Worm (Caenorhabditis elegans) whole organism, L1 larva: ENCODE results near the gene jip-1.

ENCODE experiments used
- blmp-1 ChIP-seq: fragments of 150-350 bp; optimal IDR thresholded peaks from 2 replicates; lab custom pipeline; 2014; ENCODE audit warnings: missing biosample characterization, missing genetic modification characterization
- egl-27 ChIP-seq, 2 experiments: fragments of 150-350 bp in 1 of 2; sonication (generic microtip); optimal IDR thresholded peaks; 3 replicates each; lab custom pipeline; 2017 to 2018; ENCODE audit warnings: missing biosample characterization in 2 of 2, missing genetic modification characterization in 2 of 2, missing genetic modification reagents in 2 of 2
- jun-1 ChIP-seq: fragments of 150-350 bp; optimal IDR thresholded peaks from 2 replicates; lab custom pipeline; 2014; ENCODE audit warnings: missing biosample characterization, missing genetic modification reagents, missing genetic modification characterization
- lin-35 ChIP-seq, 2 experiments: fragments of 150-350 bp; optimal IDR thresholded peaks; 2 replicates each; lab custom pipeline; 2014; ENCODE audit warnings: missing biosample characterization in 2 of 2, missing genetic modification characterization in 2 of 2, missing genetic modification reagents in 2 of 2
- lsy-2 ChIP-seq, 2 experiments: fragments of 150-350 bp; optimal IDR thresholded peaks; 2 replicates each; lab custom pipeline; 2014; ENCODE audit warnings: missing biosample characterization in 2 of 2, missing genetic modification characterization in 2 of 2
- mdl-1 ChIP-seq, 2 experiments: fragments of 150-350 bp; optimal IDR thresholded peaks; 2 replicates each; lab custom pipeline; 2014 to 2017; ENCODE audit warnings: missing biosample characterization in 2 of 2, missing genetic modification characterization in 2 of 2, inconsistent platforms in 1 of 2
- sptf-1 ChIP-seq: fragments of 150-350 bp; optimal IDR thresholded peaks from 2 replicates; lab custom pipeline; 2014; ENCODE audit warnings: missing biosample characterization, missing genetic modification characterization
- unc-62 ChIP-seq: fragments of 150-350 bp; optimal IDR thresholded peaks from 2 replicates; lab custom pipeline; 2014; ENCODE audit warnings: missing biosample characterization, missing genetic modification reagents, missing genetic modification characterization
- ztf-11 ChIP-seq, 2 experiments: sonication (generic microtip); optimal IDR thresholded peaks; 2 replicates each; lab custom pipeline; 2016 to 2017; ENCODE audit warnings: missing genetic modification characterization in 2 of 2, missing biosample characterization in 1 of 2, missing compliant biosample characterization in 1 of 2

- TF ChIP-seq lsy-2 (tag; optimal IDR thresholded peaks at IDR 0.05; lab: Kevin White, UChicago) (no peak), mdl-1 (tag; optimal IDR thresholded peaks at IDR 0.05; lab: Kevin White, UChicago) (no peak), lin-35 (GFP tag; optimal IDR thresholded peaks at IDR 0.05; lab: Kevin White, UChicago) (no peak), blmp-1 (tag; lab: Kevin White, UChicago) (no peak), ztf-11 (tag; optimal IDR thresholded peaks at IDR 0.05; lab: Kevin White, UChicago) (no peak), egl-27 (tag; optimal IDR thresholded peaks at IDR 0.05; lab: Kevin White, UChicago) (no peak), unc-62 (GFP tag; lab: Kevin White, UChicago) (no peak), sptf-1 (tag; lab: Kevin White, UChicago) (no peak), jun-1 (tag; lab: Kevin White, UChicago) (no peak)
Observed at ce11 chrII:1322283-1323173, 4.3 kb upstream of the jip-1 start.
